Worm (Caenorhabditis elegans) whole organism, L1 larva: ENCODE measurements around the gene Y75B8A.25.

Experiments used
- C04F5.9 ChIP-seq: sonication (generic microtip); optimal IDR thresholded peaks from 2 replicates; lab custom pipeline; 2016; ENCODE audit warnings: missing genetic modification characterization, missing compliant biosample characterization
- C16A3.4 ChIP-seq: fragments of 150-350 bp; optimal IDR thresholded peaks from 2 replicates; lab custom pipeline; 2014; ENCODE audit warnings: missing biosample characterization, missing genetic modification characterization
- F16B12.6 ChIP-seq: fragments of 150-350 bp; optimal IDR thresholded peaks from 2 replicates; lab custom pipeline; 2014; ENCODE audit warnings: missing biosample characterization, missing genetic modification characterization
- blmp-1 ChIP-seq: fragments of 150-350 bp; optimal IDR thresholded peaks from 2 replicates; lab custom pipeline; 2014; ENCODE audit warnings: missing biosample characterization, missing genetic modification characterization
- ceh-63 ChIP-seq: fragments of 200-800 bp; sonication (Bioruptor generic); optimal IDR thresholded peaks from 2 replicates; lab custom pipeline; 2018; ENCODE audit warnings: mild to moderate bottlenecking, missing genetic modification characterization, missing compliant biosample characterization
- ceh-8 ChIP-seq: fragments of 200-800 bp; sonication (Bioruptor generic); optimal IDR thresholded peaks from 2 replicates; lab custom pipeline; 2018; ENCODE audit warnings: mild to moderate bottlenecking, missing genetic modification characterization, moderate library complexity, missing compliant biosample characterization
- ceh-88 ChIP-seq: fragments of 200-800 bp; sonication (Bioruptor generic); IDR thresholded peaks from 2 replicates; pipeline ENCODE4 v1.3.6; 2022; ENCODE audit warnings: missing genetic modification characterization, missing compliant biosample characterization
- ceh-90 ChIP-seq: sonication (generic microtip); optimal IDR thresholded peaks from 2 replicates; lab custom pipeline; 2016; ENCODE audit warnings: missing genetic modification characterization, missing compliant biosample characterization
- ces-1 ChIP-seq: fragments of 150-350 bp; optimal IDR thresholded peaks from 2 replicates; lab custom pipeline; 2014; ENCODE audit warnings: missing biosample characterization, missing genetic modification reagents, missing genetic modification characterization
- efl-3 ChIP-seq: fragments of 200-800 bp; sonication (Bioruptor generic); optimal IDR thresholded peaks from 2 replicates; lab custom pipeline; 2018; ENCODE audit warnings: mild to moderate bottlenecking, missing genetic modification characterization, missing compliant biosample characterization
- egl-13 ChIP-seq: sonication (generic microtip); optimal IDR thresholded peaks from 2 replicates; lab custom pipeline; 2016; ENCODE audit warnings: missing genotype, missing genetic modification reagents, missing genetic modification characterization, missing compliant biosample characterization
- egl-27 ChIP-seq, 2 experiments: fragments of 150-350 bp in 1 of 2; sonication (generic microtip); optimal IDR thresholded peaks; 3 replicates each; lab custom pipeline; 2017 to 2018; ENCODE audit warnings: missing biosample characterization in 2 of 2, missing genetic modification characterization in 2 of 2, missing genetic modification reagents in 2 of 2
- elt-2 ChIP-seq: sonication (generic microtip); optimal IDR thresholded peaks from 2 replicates; lab custom pipeline; 2016; ENCODE audit warnings: missing genetic modification characterization, mild to moderate bottlenecking, inconsistent platforms, missing compliant biosample characterization, missing genetic modification reagents
- ets-5 ChIP-seq: fragments of 200-800 bp; sonication (Bioruptor generic); IDR thresholded peaks from 2 replicates; pipeline ENCODE4 v1.3.6; 2022; ENCODE audit warnings: missing genetic modification characterization, missing compliant biosample characterization
- fkh-4 ChIP-seq: sonication (generic microtip); optimal IDR thresholded peaks from 2 replicates; lab custom pipeline; 2016; ENCODE audit warnings: missing compliant biosample characterization, missing genetic modification characterization, borderline replicate concordance
- fkh-8 ChIP-seq: sonication (generic microtip); optimal IDR thresholded peaks from 2 replicates; lab custom pipeline; 2016; ENCODE audit warnings: mild to moderate bottlenecking, missing genetic modification characterization, missing compliant biosample characterization
- fos-1 ChIP-seq: fragments of 150-350 bp; optimal IDR thresholded peaks from 2 replicates; lab custom pipeline; 2014; ENCODE audit warnings: missing biosample characterization, missing genetic modification characterization
- grh-1 ChIP-seq: fragments of 200-800 bp; sonication (Bioruptor generic); IDR thresholded peaks from 2 replicates; pipeline ENCODE4 v1.3.6; 2022; ENCODE audit warnings: missing genetic modification reagents, missing genetic modification characterization, missing compliant biosample characterization
- hlh-17 ChIP-seq: fragments of 200-800 bp; sonication (Bioruptor generic); optimal IDR thresholded peaks from 2 replicates; lab custom pipeline; 2018; ENCODE audit warnings: missing genetic modification characterization, mild to moderate bottlenecking, missing compliant biosample characterization, moderate library complexity, borderline replicate concordance
- hlh-4 ChIP-seq: sonication (generic microtip); optimal IDR thresholded peaks from 2 replicates; lab custom pipeline; 2016; ENCODE audit warnings: mild to moderate bottlenecking, missing genetic modification characterization, missing compliant biosample characterization
- hpl-2 ChIP-seq: fragments of 150-350 bp; optimal IDR thresholded peaks from 2 replicates; lab custom pipeline; 2014; ENCODE audit warnings: missing biosample characterization, missing genetic modification reagents, missing genetic modification characterization
- irx-1 ChIP-seq: sonication (generic microtip); optimal IDR thresholded peaks from 2 replicates; lab custom pipeline; 2016; ENCODE audit warnings: missing genetic modification characterization, missing compliant biosample characterization
- jun-1 ChIP-seq: fragments of 150-350 bp; optimal IDR thresholded peaks from 2 replicates; lab custom pipeline; 2014; ENCODE audit warnings: missing biosample characterization, missing genetic modification reagents, missing genetic modification characterization
- lin-13 ChIP-seq: fragments of 150-350 bp; optimal IDR thresholded peaks from 2 replicates; lab custom pipeline; 2014; ENCODE audit warnings: missing biosample characterization, missing genetic modification reagents, missing genetic modification characterization
- lin-14 ChIP-seq: fragments of 200-800 bp; sonication (Bioruptor generic); optimal IDR thresholded peaks from 2 replicates; lab custom pipeline; 2018; ENCODE audit warnings: mild to moderate bottlenecking, missing genetic modification characterization, moderate library complexity, missing compliant biosample characterization
- lin-15B ChIP-seq: fragments of 150-350 bp; sonication (generic microtip); optimal IDR thresholded peaks from 3 replicates; lab custom pipeline; 2014; ENCODE audit warnings: missing biosample characterization, missing genetic modification characterization
- lsy-2 ChIP-seq, 2 experiments: fragments of 150-350 bp; optimal IDR thresholded peaks; 2 replicates each; lab custom pipeline; 2014; ENCODE audit warnings: missing biosample characterization in 2 of 2, missing genetic modification characterization in 2 of 2
- mab-9 ChIP-seq: fragments of 200-800 bp; sonication (Bioruptor generic); IDR thresholded peaks from 2 replicates; pipeline ENCODE4 v1.3.6; 2022; ENCODE audit warnings: missing genetic modification reagents, missing genetic modification characterization, missing compliant biosample characterization
- nhr-11 ChIP-seq: fragments of 150-350 bp; optimal IDR thresholded peaks from 2 replicates; lab custom pipeline; 2014; ENCODE audit warnings: missing biosample characterization, missing genetic modification characterization
- nhr-19 ChIP-seq: fragments of 200-800 bp; sonication (Bioruptor generic); conservative IDR thresholded peaks from 2 replicates; pipeline ENCODE4 v1.3.6; 2022; ENCODE audit warnings: missing genetic modification characterization, missing compliant biosample characterization
- nhr-20 ChIP-seq: sonication (generic microtip); optimal IDR thresholded peaks from 2 replicates; lab custom pipeline; 2016; ENCODE audit warnings: mild to moderate bottlenecking, missing genetic modification characterization, missing compliant biosample characterization
- nhr-237 ChIP-seq: fragments of 150-350 bp; optimal IDR thresholded peaks from 2 replicates; lab custom pipeline; 2014; ENCODE audit warnings: missing biosample characterization, missing genetic modification characterization
- nhr-28 ChIP-seq: fragments of 150-350 bp; optimal IDR thresholded peaks from 2 replicates; lab custom pipeline; 2014; ENCODE audit warnings: missing biosample characterization, missing genetic modification characterization
- nhr-71 ChIP-seq: sonication (generic microtip); optimal IDR thresholded peaks from 2 replicates; lab custom pipeline; 2016; ENCODE audit warnings: mild to moderate bottlenecking, missing genetic modification characterization, moderate library complexity, missing compliant biosample characterization
- nhr-77 ChIP-seq: fragments of 150-350 bp; optimal IDR thresholded peaks from 2 replicates; lab custom pipeline; 2014; ENCODE audit warnings: missing biosample characterization, missing genetic modification characterization
- nhr-84 ChIP-seq: sonication (generic microtip); optimal IDR thresholded peaks from 2 replicates; lab custom pipeline; 2017; ENCODE audit warnings: missing biosample characterization, missing genetic modification characterization
- nhr-85 ChIP-seq: sonication (generic microtip); peaks from one replicate; lab custom pipeline; 2016; ENCODE audit warnings: missing genetic modification characterization, inconsistent platforms, missing compliant biosample characterization
- nhr-90 ChIP-seq: sonication (generic microtip); optimal IDR thresholded peaks from 2 replicates; lab custom pipeline; 2016; ENCODE audit warnings: mild to moderate bottlenecking, missing genetic modification characterization, missing compliant biosample characterization; ENCODE audit not compliant: poor library complexity
- pax-3 ChIP-seq: fragments of 200-800 bp; sonication (Bioruptor generic); optimal IDR thresholded peaks from 2 replicates; lab custom pipeline; 2018; ENCODE audit warnings: mild to moderate bottlenecking, missing genetic modification characterization, moderate library complexity, missing compliant biosample characterization
- rnt-1 ChIP-seq: sonication (generic microtip); optimal IDR thresholded peaks from 2 replicates; lab custom pipeline; 2016; ENCODE audit warnings: mild to moderate bottlenecking, missing genetic modification characterization, moderate library complexity, missing compliant biosample characterization
- skn-1 ChIP-seq: fragments of 150-350 bp; optimal IDR thresholded peaks from 2 replicates; lab custom pipeline; 2014; ENCODE audit warnings: missing biosample characterization, missing genetic modification characterization
- snpc-4 ChIP-seq: fragments of 150-350 bp; optimal IDR thresholded peaks from 2 replicates; lab custom pipeline; 2014; ENCODE audit warnings: missing biosample characterization, missing genetic modification characterization
- sox-4 ChIP-seq: sonication (generic microtip); optimal IDR thresholded peaks from 2 replicates; lab custom pipeline; 2016; ENCODE audit warnings: missing genetic modification characterization, missing compliant biosample characterization
- sptf-1 ChIP-seq: fragments of 150-350 bp; optimal IDR thresholded peaks from 2 replicates; lab custom pipeline; 2014; ENCODE audit warnings: missing biosample characterization, missing genetic modification characterization
- sup-37 ChIP-seq: fragments of 200-800 bp; sonication (Bioruptor generic); optimal IDR thresholded peaks from 2 replicates; lab custom pipeline; 2018; ENCODE audit warnings: mild to moderate bottlenecking, missing genetic modification characterization, missing compliant biosample characterization
- tlp-1 ChIP-seq: fragments of 150-350 bp; optimal IDR thresholded peaks from 2 replicates; lab custom pipeline; 2014; ENCODE audit warnings: missing biosample characterization, missing genetic modification characterization
- unc-130 ChIP-seq: fragments of 150-350 bp; optimal IDR thresholded peaks from 2 replicates; lab custom pipeline; 2017; ENCODE audit warnings: missing biosample characterization, missing genetic modification characterization, inconsistent platforms
- unc-30 ChIP-seq: sonication (generic microtip); optimal IDR thresholded peaks from 2 replicates; lab custom pipeline; 2017; ENCODE audit warnings: missing biosample characterization, missing genetic modification characterization
- unc-62 ChIP-seq: fragments of 150-350 bp; optimal IDR thresholded peaks from 2 replicates; lab custom pipeline; 2014; ENCODE audit warnings: missing biosample characterization, missing genetic modification reagents, missing genetic modification characterization
- zag-1 ChIP-seq: fragments of 150-350 bp; optimal IDR thresholded peaks from 2 replicates; lab custom pipeline; 2014; ENCODE audit warnings: missing biosample characterization, missing genetic modification characterization
- zip-4 ChIP-seq: fragments of 200-800 bp; sonication (Bioruptor generic); optimal IDR thresholded peaks from 2 replicates; lab custom pipeline; 2018; ENCODE audit warnings: mild to moderate bottlenecking, missing genetic modification characterization, moderate library complexity, missing compliant biosample characterization
- ztf-11 ChIP-seq, 2 experiments: sonication (generic microtip); optimal IDR thresholded peaks; 2 replicates each; lab custom pipeline; 2016 to 2017; ENCODE audit warnings: missing genetic modification characterization in 2 of 2, missing biosample characterization in 1 of 2, missing compliant biosample characterization in 1 of 2
- ztf-4 ChIP-seq: fragments of 150-350 bp; optimal IDR thresholded peaks from 2 replicates; lab custom pipeline; 2014; ENCODE audit warnings: missing biosample characterization, missing genetic modification characterization

Gene Y75B8A.25

ce11 chrIII:12226089-12226682, 47.7 kb upstream of the Y75B8A.25 start, which contains the start of the genes Y75B8A.18 and Y75B8A.19:
Gene Y75B8A.18, minus strand, starts transcription at chrIII:12226230.
Gene Y75B8A.19, plus strand, starts transcription at chrIII:12226632.
- peak; percentile 50 for TF ChIP-seq F16B12.6
- TF ChIP-seq unc-30 (tag; lab: Kevin White, UChicago) = no peak
- TF ChIP-seq lin-15B (tag; lab: Kevin White, UChicago) = peak; percentile 59
- TF ChIP-seq ztf-11 (tag; optimal IDR thresholded peaks at IDR 0.05; lab: Kevin White, UChicago) = peak in 1 of 2 experiments; percentile 14
- no peak for TF ChIP-seq nhr-84 (tag; lab: Kevin White, UChicago)
- TF ChIP-seq ceh-88 (GFP tag; lab: Robert Waterston, UW) = no peak
- no peak for TF ChIP-seq efl-3 (GFP tag; lab: Kevin White, UChicago)
- TF ChIP-seq hpl-2 (GFP tag; lab: Kevin White, UChicago) = no peak
- no peak for TF ChIP-seq skn-1
- no peak for TF ChIP-seq nhr-85
- no peak for TF ChIP-seq unc-62 (GFP tag; lab: Kevin White, UChicago)
- TF ChIP-seq zip-4 = no peak
- no peak for TF ChIP-seq sox-4
- TF ChIP-seq fkh-8 (tag; lab: Kevin White, UChicago) = peak; percentile 67
- peak; percentile 75 for TF ChIP-seq rnt-1 (tag; lab: Kevin White, UChicago)
- peak; percentile 45 for TF ChIP-seq pax-3 (tag; lab: Kevin White, UChicago)
- TF ChIP-seq ceh-63 = no peak
- no peak for TF ChIP-seq nhr-28 (tag; lab: Kevin White, UChicago)
- peak; percentile 65 for TF ChIP-seq snpc-4 (tag; lab: Kevin White, UChicago)
- peak; percentile 49; the same call in 1 of the 2 replicates for TF ChIP-seq mab-9 (GFP tag; lab: Robert Waterston, UW)
- TF ChIP-seq nhr-77 (tag; lab: Kevin White, UChicago) = no peak
- TF ChIP-seq C04F5.9 = no peak
- peak; percentile 47 for TF ChIP-seq nhr-20 (tag; lab: Kevin White, UChicago)
- peak; percentile 54 for TF ChIP-seq nhr-90 (tag; lab: Kevin White, UChicago)
- TF ChIP-seq ceh-8 = peak; percentile 4
- TF ChIP-seq nhr-237 (tag; lab: Kevin White, UChicago) = no peak
- no peak for TF ChIP-seq ztf-4 (tag; lab: Kevin White, UChicago)
- TF ChIP-seq zag-1 (tag; lab: Kevin White, UChicago) = no peak
- peak; percentile 38 for TF ChIP-seq egl-13 (tag; lab: Kevin White, UChicago)
- TF ChIP-seq tlp-1 (tag; lab: Kevin White, UChicago) = no peak
- TF ChIP-seq unc-130 (tag; lab: Kevin White, UChicago) = peak; percentile 48
- TF ChIP-seq blmp-1 = no peak
- peak; percentile 71 for TF ChIP-seq C16A3.4 (tag; lab: Kevin White, UChicago)
- TF ChIP-seq elt-2 (tag; lab: Kevin White, UChicago) = no peak
- TF ChIP-seq fkh-4 = no peak
- no peak for TF ChIP-seq hlh-17
- TF ChIP-seq lsy-2 (tag; optimal IDR thresholded peaks at IDR 0.05; lab: Kevin White, UChicago) = peak; percentile 69 to 81
- TF ChIP-seq nhr-11 = no peak
- TF ChIP-seq hlh-4 (tag; lab: Kevin White, UChicago) = no peak
- no peak for TF ChIP-seq ets-5 (GFP tag; lab: Robert Waterston, UW)
- peak; percentile 69 for TF ChIP-seq nhr-19 (GFP tag; lab: Robert Waterston, UW)
- no peak for TF ChIP-seq lin-13 (GFP tag; lab: Kevin White, UChicago)
- TF ChIP-seq sptf-1 = no peak
- TF ChIP-seq lin-14 (GFP tag; lab: Kevin White, UChicago) = no peak
- TF ChIP-seq ces-1 (GFP tag; lab: Kevin White, UChicago) = no peak
- peak; percentile 24 for TF ChIP-seq irx-1
- no peak for TF ChIP-seq egl-27 (tag; optimal IDR thresholded peaks at IDR 0.05; lab: Kevin White, UChicago)
- no peak for TF ChIP-seq ceh-90
- peak; percentile 2 for TF ChIP-seq fos-1
- TF ChIP-seq jun-1 (tag; lab: Kevin White, UChicago) = no peak
- no peak for TF ChIP-seq grh-1 (GFP tag; lab: Robert Waterston, UW)
- peak; percentile 78 for TF ChIP-seq nhr-71 (tag; lab: Kevin White, UChicago)
- no peak for TF ChIP-seq sup-37 (GFP tag; lab: Kevin White, UChicago)
